Worm (Caenorhabditis elegans) whole organism, midembryonic: ENCODE results near the gene tbcc-1.

Experiments
- cog-1 ChIP-seq: sonication (generic microtip); optimal IDR thresholded peaks from 2 replicates; lab custom pipeline; 2016; ENCODE audit warnings: missing genetic modification characterization, missing compliant biosample characterization
- flt-1 ChIP-seq: fragments of 200-800 bp; sonication (Bioruptor generic); IDR thresholded peaks from 2 replicates; pipeline ENCODE4 v1.3.6; 2022; ENCODE audit warnings: missing genetic modification characterization, missing compliant biosample characterization
- ztf-23 ChIP-seq: fragments of 200-800 bp; sonication (Bioruptor generic); IDR thresholded peaks from 2 replicates; pipeline ENCODE4 v1.3.6; 2022; ENCODE audit warnings: missing genetic modification reagents, missing genetic modification characterization, missing compliant biosample characterization

ce11 chrIII:2760726-2761125 lies 27.5 kb upstream of the tbcc-1 start, which contains the start of gene pho-9:
- TF ChIP-seq ztf-23 (no peak), cog-1 (no peak), flt-1 (GFP tag; lab: Robert Waterston, UW) (no peak)
